Fruit fly (Drosophila melanogaster): ENCODE data around the gene TTLL3A.
A peak's percentile ranks its signal among the peaks of the same experiment; 100 is the strongest.

The TTLL3A gene

dm6 chr2L:6787973-6788368 is 48.0 kb upstream of the TTLL3A start (continued):
- TF ChIP-seq Hmx (GFP tag; optimal IDR thresholded peaks at IDR 0.05): no peak
- TF ChIP-seq Nf-YB (GFP tag; optimal IDR thresholded peaks at IDR 0.05): peak; percentile 19
- TF ChIP-seq CG4404 (GFP tag; IDR thresholded peaks at IDR 0.05): no peak
- TF ChIP-seq Lim3 (GFP tag; IDR thresholded peaks at IDR 0.05): no peak
- TF ChIP-seq cato (GFP tag; optimal IDR thresholded peaks at IDR 0.05; ENCODE audit: borderline replicate concordance): peak; percentile 2
- 0 out of 2 replicates have a peak, but pooled peaks have one; percentile 5 for TF ChIP-seq CG3847 (GFP tag; IDR thresholded peaks at IDR 0.05)
- peak; percentile 49 for TF ChIP-seq CG10654 (GFP tag; optimal IDR thresholded peaks at IDR 0.05)
- TF ChIP-seq p53 (GFP tag; optimal IDR thresholded peaks at IDR 0.05): peak; percentile 12
- TF ChIP-seq D19B (GFP tag; optimal IDR thresholded peaks at IDR 0.05): no peak
- no peak for TF ChIP-seq CG5180 (GFP tag; optimal IDR thresholded peaks at IDR 0.05)
- TF ChIP-seq shn (GFP tag; optimal IDR thresholded peaks at IDR 0.05): peak; percentile 41
- TF ChIP-seq Usf (GFP tag; optimal IDR thresholded peaks at IDR 0.05): no peak
- TF ChIP-seq CG13123 (GFP tag; optimal IDR thresholded peaks at IDR 0.05): no peak
- peak; percentile 13 for TF ChIP-seq Hr3 (GFP tag; optimal IDR thresholded peaks at IDR 0.05)
- no peak for TF ChIP-seq jigr1 (GFP tag; IDR thresholded peaks at IDR 0.05)
- no peak for TF ChIP-seq HLHmδ (GFP tag; optimal IDR thresholded peaks at IDR 0.05)
- no peak for TF ChIP-seq CG16813 (GFP tag; IDR thresholded peaks at IDR 0.05; ENCODE audit: partially characterized antibody)
- peak in 1 of 3 experiments; percentile 42 for TF ChIP-seq lola (GFP tag; optimal IDR thresholded peaks at IDR 0.05)
- no peak for TF ChIP-seq Dbx (GFP tag; IDR thresholded peaks at IDR 0.05)
- TF ChIP-seq Ptx1 (GFP tag; IDR thresholded peaks at IDR 0.05): peak; percentile 53
- no peak for TF ChIP-seq ham (GFP tag; IDR thresholded peaks at IDR 0.05)
- peak; percentile 44 for TF ChIP-seq CG12391 (tag; optimal IDR thresholded peaks at IDR 0.05)
- TF ChIP-seq klu (GFP tag; IDR thresholded peaks at IDR 0.05): no peak
- no peak for TF ChIP-seq usp (GFP tag; optimal IDR thresholded peaks at IDR 0.05)
- peak; percentile 49; the same call in 1 of the 2 replicates for TF ChIP-seq ranshi (GFP tag; IDR thresholded peaks at IDR 0.05)
- TF ChIP-seq scrt (GFP tag; optimal IDR thresholded peaks at IDR 0.05): no peak
- no peak for TF ChIP-seq CG31388 (GFP tag; optimal IDR thresholded peaks at IDR 0.05)
- peak; percentile 35 for TF ChIP-seq CG3281 (GFP tag; optimal IDR thresholded peaks at IDR 0.05)
- no peak for TF ChIP-seq CG6683 (GFP tag; optimal IDR thresholded peaks at IDR 0.05)
- no peak for TF ChIP-seq CG17612 (GFP tag; IDR thresholded peaks at IDR 0.05)
- peak; percentile 60 for TF ChIP-seq Fer3 (tag; optimal IDR thresholded peaks at IDR 0.05)
- TF ChIP-seq tin (GFP tag; optimal IDR thresholded peaks at IDR 0.05): peak; percentile 46
- no peak for TF ChIP-seq CG16779 (GFP tag; IDR thresholded peaks at IDR 0.05)
- no peak for TF ChIP-seq Bgb (GFP tag; IDR thresholded peaks at IDR 0.05; ENCODE audit: partially characterized antibody)
- peak; percentile 29; the same call in 1 of the 2 replicates for TF ChIP-seq Oaz (GFP tag; IDR thresholded peaks at IDR 0.05)
- no peak for TF ChIP-seq kay (GFP tag; optimal IDR thresholded peaks at IDR 0.05)
- TF ChIP-seq inv (GFP tag; IDR thresholded peaks at IDR 0.05; ENCODE audit: partially characterized antibody): no peak
- TF ChIP-seq NFAT (GFP tag; IDR thresholded peaks at IDR 0.05): no peak
- peak; percentile 35 for TF ChIP-seq CG9609 (GFP tag; optimal IDR thresholded peaks at IDR 0.05)
- no peak for TF ChIP-seq kni (GFP tag; optimal IDR thresholded peaks at IDR 0.05)
- peak; percentile 30 for TF ChIP-seq CG15011 (GFP tag; optimal IDR thresholded peaks at IDR 0.05)
- no peak for TF ChIP-seq sd (tag; optimal IDR thresholded peaks at IDR 0.05)
- TF ChIP-seq ro (GFP tag; IDR thresholded peaks at IDR 0.05): no peak
- peak; percentile 46; the same call in 1 of the 2 replicates for TF ChIP-seq H2.0 (GFP tag; IDR thresholded peaks at IDR 0.05)
- no peak for TF ChIP-seq lov (optimal IDR thresholded peaks at IDR 0.05)
- 0 out of 3 replicates have a peak, but pooled peaks have one; percentile 59 for TF ChIP-seq lov (GFP tag; IDR thresholded peaks at IDR 0.05)
- TF ChIP-seq CG42726 (GFP tag; IDR thresholded peaks at IDR 0.05; ENCODE audit: partially characterized antibody): no peak
- peak; percentile 37; the same call in 1 of the 3 replicates for TF ChIP-seq CG34422 (GFP tag; IDR thresholded peaks at IDR 0.05)
- TF ChIP-seq CG8089 (GFP tag; optimal IDR thresholded peaks at IDR 0.05): peak; percentile 12
- TF ChIP-seq E2f1 (GFP tag; IDR thresholded peaks at IDR 0.05): peak; percentile 56
- TF ChIP-seq CG10979 (tag; optimal IDR thresholded peaks at IDR 0.05): peak; percentile 83
